Worm (Caenorhabditis elegans): ENCODE results near the gene F58G1.2.

DNA sequence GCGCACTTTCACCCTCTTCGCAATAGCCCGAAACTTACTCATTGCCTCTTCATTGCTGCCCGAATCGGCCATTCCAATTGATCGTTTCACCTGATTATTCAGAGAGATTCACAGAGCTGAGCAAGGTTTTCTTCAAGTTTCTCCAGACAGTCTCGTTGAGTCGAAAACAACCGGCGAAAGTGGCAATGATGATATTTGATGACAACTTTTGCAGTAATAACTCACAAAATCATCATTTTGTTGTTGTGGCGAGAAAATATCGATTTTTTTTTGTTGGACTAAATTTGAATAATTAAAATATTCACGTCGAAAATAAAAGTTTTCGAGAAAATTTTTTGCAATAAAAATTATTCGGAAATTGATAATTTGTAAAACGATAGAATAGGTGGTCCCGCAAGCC, 53.2 kb downstream of the F58G1.2 start, which contains the start of gene snf-5:
- TF ChIP-seq B0261.1 (tag; optimal IDR thresholded peaks at IDR 0.05) = no peak
- TF ChIP-seq mes-4 (tag; optimal IDR thresholded peaks at IDR 0.05) = no peak
- TF ChIP-seq egrh-3 (GFP tag; IDR thresholded peaks at IDR 0.05) = no peak
- TF ChIP-seq nhr-27 (tag; optimal IDR thresholded peaks at IDR 0.05) = no peak
- no peak for TF ChIP-seq ceh-40 (GFP tag; IDR thresholded peaks at IDR 0.05)
- TF ChIP-seq C17E4.6 (GFP tag; IDR thresholded peaks at IDR 0.05) = no peak
- TF ChIP-seq snpc-4 (GFP tag; optimal IDR thresholded peaks at IDR 0.05) = no peak
- TF ChIP-seq snpc-4 (tag; optimal IDR thresholded peaks at IDR 0.05) = no peak
- TF ChIP-seq ama-1 (optimal IDR thresholded peaks at IDR 0.05) = no peak
- no peak for TF ChIP-seq ama-1 (GFP tag; optimal IDR thresholded peaks at IDR 0.05)

Measured in whole organism, young adult.